Worm (Caenorhabditis elegans): ENCODE measurements around the gene F39H12.3.

DNA sequence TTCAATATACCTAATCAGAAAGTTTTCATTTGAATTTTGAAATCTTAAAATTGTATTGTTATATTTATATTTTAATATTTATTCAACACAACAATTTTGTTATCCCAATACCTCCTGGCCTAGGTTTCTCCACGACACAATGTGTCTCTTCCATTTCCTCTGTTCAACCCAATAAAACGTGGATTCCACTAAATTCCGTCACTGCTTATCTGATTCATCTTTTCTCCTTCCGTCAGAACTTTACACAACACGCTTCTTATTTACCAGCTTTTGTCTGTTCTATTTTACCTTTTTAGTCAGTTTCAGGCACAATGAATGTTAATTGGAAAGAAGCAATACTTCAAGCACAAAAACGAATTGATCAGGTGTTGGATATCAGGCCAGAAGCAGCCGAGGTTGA, 6.8 kb downstream of the F39H12.3 start, which contains the start of gene F39H12.1:
- TF ChIP-seq hmg-4 (GFP tag; optimal IDR thresholded peaks at IDR 0.05) = no peak
- TF ChIP-seq scrt-1 (GFP tag; IDR thresholded peaks at IDR 0.05) = no peak
- TF ChIP-seq ceh-13 (GFP tag; optimal IDR thresholded peaks at IDR 0.05) = no peak
- TF ChIP-seq ama-1 (optimal IDR thresholded peaks at IDR 0.05) = no peak
- TF ChIP-seq sea-1 (GFP tag; conservative IDR thresholded peaks at IDR 0.05) = no peak
- no peak for TF ChIP-seq ceh-36 (tag; optimal IDR thresholded peaks at IDR 0.05)
- TF ChIP-seq F13C5.2 (tag; optimal IDR thresholded peaks at IDR 0.05) = no peak
